Worm (Caenorhabditis elegans) whole organism, midembryonic: ENCODE data around the gene T21C12.4.

ENCODE experiments used
- T22C8.4 ChIP-seq: fragments of 200-800 bp; sonication (Bioruptor generic); IDR thresholded peaks from 2 replicates; pipeline ENCODE4 v1.3.6; 2022; ENCODE audit warnings: missing genetic modification characterization, missing compliant biosample characterization
- cog-1 ChIP-seq: sonication (generic microtip); optimal IDR thresholded peaks from 2 replicates; lab custom pipeline; 2016; ENCODE audit warnings: missing genetic modification characterization, missing compliant biosample characterization
- flt-1 ChIP-seq: fragments of 200-800 bp; sonication (Bioruptor generic); IDR thresholded peaks from 2 replicates; pipeline ENCODE4 v1.3.6; 2022; ENCODE audit warnings: missing genetic modification characterization, missing compliant biosample characterization
- klf-2 ChIP-seq: fragments of 200-800 bp; sonication (Bioruptor generic); conservative IDR thresholded peaks from 2 replicates; pipeline ENCODE4 v1.3.6; 2022; ENCODE audit warnings: missing genetic modification reagents, missing genetic modification characterization, missing compliant biosample characterization
- med-1 ChIP-seq: sonication (generic microtip); optimal IDR thresholded peaks from 2 replicates; lab custom pipeline; 2017; ENCODE audit warnings: missing genetic modification characterization, mild to moderate bottlenecking, missing compliant biosample characterization, antibody characterized with exemption, missing genetic modification reagents; ENCODE audit not compliant: insufficient read depth
- ref-1 ChIP-seq: fragments of 200-800 bp; sonication (Bioruptor generic); conservative IDR thresholded peaks from 2 replicates; pipeline ENCODE4 v1.3.6; 2022; ENCODE audit warnings: missing genetic modification reagents, missing genetic modification characterization, missing compliant biosample characterization
- tab-1 ChIP-seq: fragments of 200-800 bp; sonication (Bioruptor generic); IDR thresholded peaks from 2 replicates; pipeline ENCODE4 v1.3.6; 2022; ENCODE audit warnings: missing genetic modification characterization, missing compliant biosample characterization
- ztf-23 ChIP-seq: fragments of 200-800 bp; sonication (Bioruptor generic); IDR thresholded peaks from 2 replicates; pipeline ENCODE4 v1.3.6; 2022; ENCODE audit warnings: missing genetic modification reagents, missing genetic modification characterization, missing compliant biosample characterization
- ztf-29 ChIP-seq: fragments of 200-800 bp; sonication (Bioruptor generic); IDR thresholded peaks from 2 replicates; pipeline ENCODE4 v1.3.6; 2022; ENCODE audit warnings: missing genetic modification reagents, missing genetic modification characterization, missing compliant biosample characterization

Gene T21C12.4

ce11 chrIII:10561904-10562303 is 4.1 kb upstream of the T21C12.4 start, which contains the start of gene Y45F3A.1:
Gene Y45F3A.1, minus strand, starts transcription at chrIII:10561915.
- TF ChIP-seq ref-1 (GFP tag; lab: Robert Waterston, UW) (no peak), T22C8.4 (GFP tag; lab: Robert Waterston, UW) (no peak), med-1 (GFP tag; lab: Kevin White, UChicago) (no peak), flt-1 (GFP tag; lab: Robert Waterston, UW) (no peak), klf-2 (GFP tag; lab: Robert Waterston, UW) (no peak), cog-1 (tag; lab: Kevin White, UChicago) (no peak), ztf-29 (GFP tag; lab: Robert Waterston, UW) (no peak), ztf-23 (GFP tag; lab: Robert Waterston, UW) (no peak), tab-1 (GFP tag; lab: Robert Waterston, UW) (no peak)

DNA sequence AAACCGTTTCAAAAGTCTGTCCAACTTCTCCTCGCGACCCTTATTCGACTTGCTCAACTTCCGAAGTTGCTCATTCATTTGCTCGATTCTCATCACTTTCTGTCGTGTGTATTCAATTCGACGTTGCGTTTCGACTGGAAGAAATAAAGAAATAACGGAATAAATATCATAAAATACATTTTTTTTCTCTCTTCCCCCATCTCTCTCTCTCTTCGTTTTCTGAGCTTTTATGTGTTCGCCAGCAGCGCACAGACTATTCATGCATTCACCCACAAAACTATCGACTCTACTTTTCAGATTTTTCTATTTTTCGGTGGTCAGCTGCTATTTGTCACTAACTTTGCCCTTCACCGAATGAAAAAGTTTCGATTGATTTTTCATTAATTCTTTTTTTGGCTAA is 2.5 kb upstream of the T21C12.4 start, which contains the start of gene rab-30:
Gene rab-30, plus strand, starts transcription at position 301 of the 400 bp plus-strand sequence.
- TF ChIP-seq flt-1 (GFP tag; lab: Robert Waterston, UW) (no peak), med-1 (GFP tag; lab: Kevin White, UChicago) (no peak), ref-1 (GFP tag; lab: Robert Waterston, UW) (no peak), cog-1 (tag; lab: Kevin White, UChicago) (no peak), T22C8.4 (GFP tag; lab: Robert Waterston, UW) (no peak), ztf-29 (GFP tag; lab: Robert Waterston, UW) (no peak), ztf-23 (GFP tag; lab: Robert Waterston, UW) (no peak), tab-1 (GFP tag; lab: Robert Waterston, UW) (no peak), klf-2 (GFP tag; lab: Robert Waterston, UW) (no peak)

DNA sequence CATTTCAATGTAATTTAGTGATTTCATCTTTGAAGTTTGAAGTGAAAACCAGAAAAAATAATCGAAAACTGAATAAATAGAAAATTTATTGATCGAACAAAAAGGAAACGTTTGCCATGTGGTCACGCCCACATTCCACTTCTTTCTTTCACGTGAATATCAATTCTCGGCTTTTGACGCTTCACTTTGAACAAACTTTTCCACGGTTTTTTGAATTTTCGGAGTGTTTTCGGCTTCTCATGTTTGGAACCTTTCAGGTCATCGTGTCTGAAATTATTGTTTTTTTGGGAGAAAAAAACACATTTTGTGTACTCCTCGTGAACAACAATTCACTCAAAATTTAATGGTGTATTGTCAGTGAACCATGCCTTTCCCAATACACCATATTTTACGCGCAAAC is 4.9 kb downstream of the T21C12.4 start, which contains the start of gene T21C12.8:
Gene T21C12.8, minus strand, starts transcription at position 101 of the 400 bp plus-strand sequence.
- no peak for TF ChIP-seq med-1 (GFP tag; lab: Kevin White, UChicago)
- no peak for TF ChIP-seq T22C8.4 (GFP tag; lab: Robert Waterston, UW)
- TF ChIP-seq ztf-29 (GFP tag; lab: Robert Waterston, UW) = no peak
- TF ChIP-seq cog-1 (tag; lab: Kevin White, UChicago) = no peak
- no peak for TF ChIP-seq ztf-23 (GFP tag; lab: Robert Waterston, UW)
- TF ChIP-seq ref-1 (GFP tag; lab: Robert Waterston, UW) = no peak
- no peak for TF ChIP-seq tab-1 (GFP tag; lab: Robert Waterston, UW)
- no peak for TF ChIP-seq klf-2 (GFP tag; lab: Robert Waterston, UW)

ce11 chrIII:10538757-10539213 is 19.0 kb downstream of the T21C12.4 start, which contains the start of gene nlp-68:
Gene nlp-68, minus strand, starts transcription at chrIII:10539163.
- TF ChIP-seq ztf-23 (GFP tag; lab: Robert Waterston, UW) (no peak), cog-1 (tag; lab: Kevin White, UChicago) (no peak), med-1 (GFP tag; lab: Kevin White, UChicago) (no peak), klf-2 (GFP tag; lab: Robert Waterston, UW) (no peak), tab-1 (GFP tag; lab: Robert Waterston, UW) (no peak), flt-1 (GFP tag; lab: Robert Waterston, UW) (no peak), ref-1 (GFP tag; lab: Robert Waterston, UW) (no peak), T22C8.4 (GFP tag; lab: Robert Waterston, UW) (no peak), ztf-29 (GFP tag; lab: Robert Waterston, UW) (no peak)

- TF ChIP-seq med-1 (GFP tag; lab: Kevin White, UChicago) (no peak), T22C8.4 (GFP tag; lab: Robert Waterston, UW) (no peak), ref-1 (GFP tag; lab: Robert Waterston, UW) (no peak), tab-1 (GFP tag; lab: Robert Waterston, UW) (no peak), ztf-23 (GFP tag; lab: Robert Waterston, UW) (no peak), ztf-29 (GFP tag; lab: Robert Waterston, UW) (no peak), klf-2 (GFP tag; lab: Robert Waterston, UW) (no peak)
Observed at ce11 chrIII:10537558-10537957, 20.3 kb downstream of the T21C12.4 start.

DNA sequence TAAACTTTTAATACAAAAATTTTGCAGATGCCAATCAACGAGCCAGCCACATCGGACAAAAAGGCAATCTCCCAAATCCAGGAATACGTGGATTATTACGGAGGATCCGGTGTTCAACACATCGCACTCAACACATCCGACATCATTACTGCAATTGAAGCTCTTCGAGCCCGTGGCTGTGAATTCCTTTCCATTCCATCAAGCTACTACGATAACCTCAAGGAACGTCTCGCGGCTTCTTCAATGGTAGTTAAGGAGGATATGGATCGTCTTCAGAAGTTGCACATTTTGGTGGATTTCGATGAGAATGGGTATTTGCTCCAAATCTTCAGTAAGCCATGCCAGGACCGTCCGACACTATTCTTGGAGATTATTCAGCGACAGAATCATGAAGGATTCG is 20.8 kb downstream of the T21C12.4 start:
- no peak for TF ChIP-seq flt-1 (GFP tag; lab: Robert Waterston, UW)

DNA sequence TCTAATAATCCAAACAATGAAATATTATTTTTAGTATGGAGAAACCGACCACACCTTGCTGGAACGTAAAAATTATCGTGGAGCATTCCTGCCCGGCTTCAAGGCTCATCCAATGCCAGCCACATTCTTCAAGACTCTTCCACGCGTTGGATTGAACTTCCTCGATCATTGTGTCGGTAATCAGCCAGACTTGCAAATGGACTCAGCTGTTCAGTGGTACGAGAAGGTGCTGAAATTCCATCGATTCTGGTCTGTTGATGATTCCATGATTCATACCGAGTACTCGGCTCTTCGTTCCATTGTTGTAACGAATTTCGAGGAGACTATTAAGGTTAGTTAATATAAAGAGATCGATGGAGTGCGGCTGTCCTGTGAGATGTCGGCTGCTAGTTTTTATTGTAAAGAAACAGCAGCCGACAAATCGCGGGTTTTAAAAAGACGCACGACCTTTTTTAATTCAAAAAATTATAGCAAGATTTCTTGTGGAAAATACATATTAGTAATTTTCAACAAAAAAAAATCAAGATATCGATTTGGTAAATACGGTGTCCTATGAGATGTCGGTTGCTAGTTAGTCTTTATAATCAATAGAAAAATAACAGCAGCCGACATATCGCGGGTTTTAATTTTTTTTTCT is 21.6 kb downstream of the T21C12.4 start:
- no peak for TF ChIP-seq ztf-23 (GFP tag; lab: Robert Waterston, UW)
- no peak for TF ChIP-seq ztf-29 (GFP tag; lab: Robert Waterston, UW)
- no peak for TF ChIP-seq ref-1 (GFP tag; lab: Robert Waterston, UW)
- TF ChIP-seq tab-1 (GFP tag; lab: Robert Waterston, UW) = no peak

- TF ChIP-seq flt-1 (GFP tag; lab: Robert Waterston, UW) (no peak), klf-2 (GFP tag; lab: Robert Waterston, UW) (no peak), ztf-23 (GFP tag; lab: Robert Waterston, UW) (no peak), tab-1 (GFP tag; lab: Robert Waterston, UW) (no peak), med-1 (GFP tag; lab: Kevin White, UChicago) (no peak), T22C8.4 (GFP tag; lab: Robert Waterston, UW) (no peak), ref-1 (GFP tag; lab: Robert Waterston, UW) (no peak), ztf-29 (GFP tag; lab: Robert Waterston, UW) (no peak), cog-1 (tag; lab: Kevin White, UChicago) (no peak)
Observed at ce11 chrIII:10535226-10535625, 22.6 kb downstream of the T21C12.4 start, which contains the start of gene hpd-1. Gene hpd-1, plus strand, starts transcription at chrIII:10535526.

DNA sequence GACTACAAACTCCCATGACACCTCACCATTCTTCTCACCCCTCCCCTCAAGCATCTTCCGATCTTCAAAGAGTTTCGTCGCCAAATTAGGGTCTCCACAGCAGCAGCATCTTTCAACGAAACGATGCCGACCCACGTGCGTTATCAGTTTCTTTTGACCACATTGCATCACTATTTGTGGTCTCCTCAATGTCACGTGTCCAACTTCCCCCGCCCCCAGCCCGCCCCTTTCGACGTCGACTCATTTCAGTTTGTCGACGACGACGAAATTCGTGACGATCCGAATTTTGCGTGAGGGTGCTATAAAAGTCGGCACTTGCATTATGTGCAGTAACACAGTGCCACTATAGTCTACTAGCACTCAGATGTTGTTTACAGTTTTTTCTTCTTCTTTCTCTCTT is 23.6 kb downstream of the T21C12.4 start:
- TF ChIP-seq klf-2 (GFP tag; lab: Robert Waterston, UW) = no peak
